Worm (Caenorhabditis elegans) whole organism, young adult: ENCODE measurements around the gene ttr-29.

ENCODE experiments used
- B0261.1 ChIP-seq: sonication (generic microtip); optimal IDR thresholded peaks from 2 replicates; lab custom pipeline; 2016; ENCODE audit warnings: mild to moderate bottlenecking, missing genetic modification characterization, moderate library complexity, missing compliant biosample characterization
- F22D6.2 ChIP-seq: sonication (generic microtip); optimal IDR thresholded peaks from 2 replicates; lab custom pipeline; 2016; ENCODE audit warnings: mild to moderate bottlenecking, missing genetic modification characterization, missing compliant biosample characterization
- F57C9.4 ChIP-seq: sonication (generic microtip); optimal IDR thresholded peaks from 2 replicates; lab custom pipeline; 2017; ENCODE audit warnings: mild to moderate bottlenecking, missing genetic modification characterization, missing compliant biosample characterization
- K11D2.4 ChIP-seq: fragments of 200-800 bp; sonication (Bioruptor generic); IDR thresholded peaks from 2 replicates; pipeline ENCODE4 v1.3.6; 2022; ENCODE audit warnings: missing genetic modification reagents, missing genetic modification characterization, missing compliant biosample characterization
- Y53F4B.3 ChIP-seq: fragments of 200-800 bp; sonication (Bioruptor generic); IDR thresholded peaks from 2 replicates; pipeline ENCODE4 v1.3.6; 2022; ENCODE audit warnings: missing genetic modification reagents, missing genetic modification characterization, missing compliant biosample characterization
- Y56A3A.18 ChIP-seq: fragments of 200-800 bp; sonication (Bioruptor generic); IDR thresholded peaks from 2 replicates; pipeline ENCODE4 v1.3.6; 2022; ENCODE audit warnings: missing genetic modification reagents, missing genetic modification characterization, missing compliant biosample characterization
- Y67H2A.10 ChIP-seq: fragments of 200-800 bp; sonication (Bioruptor generic); conservative IDR thresholded peaks from 2 replicates; pipeline ENCODE4 v1.3.6; 2022; ENCODE audit warnings: missing genetic modification reagents, missing genetic modification characterization, missing compliant biosample characterization
- Y95B8A.8 ChIP-seq: fragments of 200-800 bp; sonication (Bioruptor generic); IDR thresholded peaks from 2 replicates; pipeline ENCODE4 v1.3.6; 2022; ENCODE audit warnings: missing genetic modification reagents, missing genetic modification characterization, missing compliant biosample characterization
- ZK185.1 ChIP-seq: sonication (generic microtip); optimal IDR thresholded peaks from 2 replicates; lab custom pipeline; 2016; ENCODE audit warnings: mild to moderate bottlenecking, missing genetic modification characterization, missing compliant biosample characterization; ENCODE audit not compliant: poor library complexity, severe bottlenecking
- aptf-3 ChIP-seq: fragments of 200-800 bp; sonication (Bioruptor generic); IDR thresholded peaks from 2 replicates; pipeline ENCODE4 v1.3.6; 2022; ENCODE audit warnings: missing genetic modification characterization, missing compliant biosample characterization
- atf-7 ChIP-seq: sonication (generic microtip); optimal IDR thresholded peaks from 2 replicates; lab custom pipeline; 2017; ENCODE audit warnings: mild to moderate bottlenecking, missing genetic modification characterization, missing compliant biosample characterization
- athp-1 ChIP-seq: sonication (generic microtip); optimal IDR thresholded peaks from 2 replicates; lab custom pipeline; 2017; ENCODE audit warnings: mild to moderate bottlenecking, missing genetic modification characterization, missing compliant biosample characterization
- cebp-1 ChIP-seq, 2 experiments: fragments of 200-800 bp in 1 of 2; sonication (Bioruptor generic) in 1 of 2; sonication (generic microtip) in 1 of 2; IDR thresholded peaks in 1 of 2; optimal IDR thresholded peaks in 1 of 2; 2 replicates each; pipeline versions ENCODE4 v1.3.6 to Lab custom; 2017 to 2022; ENCODE audit warnings: missing compliant biosample characterization in 2 of 2, missing genetic modification characterization in 2 of 2, mild to moderate bottlenecking in 1 of 2, missing genetic modification reagents in 1 of 2, moderate library complexity in 1 of 2
- ceh-27 ChIP-seq: fragments of 200-800 bp; sonication (Bioruptor generic); optimal IDR thresholded peaks from 2 replicates; lab custom pipeline; 2018; ENCODE audit warnings: mild to moderate bottlenecking, missing genetic modification characterization, moderate library complexity, missing compliant biosample characterization
- chd-7 ChIP-seq: sonication (generic microtip); optimal IDR thresholded peaks from 2 replicates; lab custom pipeline; 2016; ENCODE audit warnings: mild to moderate bottlenecking, missing genetic modification characterization, moderate library complexity, missing compliant biosample characterization
- dpff-1 ChIP-seq: sonication (generic microtip); optimal IDR thresholded peaks from 2 replicates; lab custom pipeline; 2017; ENCODE audit warnings: mild to moderate bottlenecking, missing genetic modification characterization, missing compliant biosample characterization
- dpl-1 ChIP-seq: fragments of 150-350 bp; optimal IDR thresholded peaks from 2 replicates; lab custom pipeline; 2014; ENCODE audit warnings: missing biosample characterization, missing genetic modification reagents, missing genetic modification characterization
- ets-4 ChIP-seq: fragments of 200-800 bp; sonication (Bioruptor generic); optimal IDR thresholded peaks from 2 replicates; lab custom pipeline; 2018; ENCODE audit warnings: mild to moderate bottlenecking, missing genetic modification characterization, missing compliant biosample characterization
- gei-17 ChIP-seq: fragments of 200-800 bp; sonication (Bioruptor generic); optimal IDR thresholded peaks from 2 replicates; lab custom pipeline; 2018; ENCODE audit warnings: mild to moderate bottlenecking, missing genetic modification characterization, missing compliant biosample characterization
- hmg-1.2 ChIP-seq: fragments of 200-800 bp; sonication (Bioruptor generic); IDR thresholded peaks from 2 replicates; pipeline ENCODE4 v1.3.6; 2022; ENCODE audit warnings: missing genetic modification reagents, missing genetic modification characterization, missing compliant biosample characterization
- hmg-20 ChIP-seq: fragments of 200-800 bp; sonication (Bioruptor generic); IDR thresholded peaks from 2 replicates; pipeline ENCODE4 v1.3.6; 2022; ENCODE audit warnings: missing genetic modification reagents, missing genetic modification characterization, missing compliant biosample characterization
- let-607 ChIP-seq, 2 experiments: fragments of 200-800 bp in 1 of 2; sonication (Bioruptor generic) in 1 of 2; sonication (generic microtip) in 1 of 2; optimal IDR thresholded peaks; 2 replicates each; lab custom pipeline; 2016 to 2018; ENCODE audit warnings: mild to moderate bottlenecking in 2 of 2, missing compliant biosample characterization in 2 of 2, missing genetic modification characterization in 2 of 2, moderate library complexity in 2 of 2, missing genotype in 1 of 2
- lin-26 ChIP-seq: fragments of 200-800 bp; sonication (Bioruptor generic); IDR thresholded peaks from 2 replicates; pipeline ENCODE4 v1.3.6; 2022; ENCODE audit warnings: missing genetic modification reagents, missing genetic modification characterization, missing compliant biosample characterization
- lsl-1 ChIP-seq: fragments of 200-800 bp; sonication (Bioruptor generic); optimal IDR thresholded peaks from 2 replicates; lab custom pipeline; 2018; ENCODE audit warnings: mild to moderate bottlenecking, missing genetic modification characterization, moderate library complexity, missing compliant biosample characterization
- madf-8 ChIP-seq: fragments of 200-800 bp; sonication (Bioruptor generic); conservative IDR thresholded peaks from 2 replicates; pipeline ENCODE4 v1.3.6; 2022; ENCODE audit warnings: missing genetic modification reagents, missing genetic modification characterization, missing compliant biosample characterization
- mcd-1 ChIP-seq: fragments of 200-800 bp; sonication (Bioruptor generic); IDR thresholded peaks from 2 replicates; pipeline ENCODE4 v1.3.6; 2022; ENCODE audit warnings: missing genetic modification reagents, missing genetic modification characterization, missing compliant biosample characterization
- mes-4 ChIP-seq: sonication (generic microtip); optimal IDR thresholded peaks from 2 replicates; lab custom pipeline; 2016; ENCODE audit warnings: missing genotype, missing genetic modification characterization, missing compliant biosample characterization
- mxl-1 ChIP-seq: sonication (generic microtip); optimal IDR thresholded peaks from 2 replicates; lab custom pipeline; 2016; ENCODE audit warnings: missing genetic modification characterization, missing compliant biosample characterization
- nhr-80 ChIP-seq: sonication (generic microtip); optimal IDR thresholded peaks from 2 replicates; lab custom pipeline; 2016; ENCODE audit warnings: missing genetic modification characterization, missing compliant biosample characterization
- nhr-90 ChIP-seq: sonication (generic microtip); optimal IDR thresholded peaks from 2 replicates; lab custom pipeline; 2016; ENCODE audit warnings: missing genotype, mild to moderate bottlenecking, missing genetic modification characterization, missing compliant biosample characterization
- pbrm-1 ChIP-seq: fragments of 200-800 bp; sonication (Bioruptor generic); IDR thresholded peaks from 2 replicates; pipeline ENCODE4 v1.3.6; 2022; ENCODE audit warnings: missing genetic modification reagents, missing genetic modification characterization, missing compliant biosample characterization
- rcor-1 ChIP-seq: fragments of 200-800 bp; sonication (Bioruptor generic); IDR thresholded peaks from 2 replicates; pipeline ENCODE4 v1.3.6; 2022; ENCODE audit warnings: missing genetic modification reagents, missing genetic modification characterization, missing compliant biosample characterization
- repo-1 ChIP-seq: sonication (generic microtip); optimal IDR thresholded peaks from 2 replicates; lab custom pipeline; 2017; ENCODE audit warnings: mild to moderate bottlenecking, missing genetic modification characterization, missing compliant biosample characterization
- sea-2 ChIP-seq: fragments of 200-800 bp; sonication (Bioruptor generic); IDR thresholded peaks from 2 replicates; pipeline ENCODE4 v1.3.6; 2022; ENCODE audit warnings: missing genetic modification characterization, missing compliant biosample characterization
- snpc-1.3 ChIP-seq: sonication (generic microtip); optimal IDR thresholded peaks from 2 replicates; lab custom pipeline; 2017; ENCODE audit warnings: missing genetic modification characterization, mild to moderate bottlenecking, missing compliant biosample characterization, antibody characterized with exemption, moderate library complexity, missing genotype, missing genetic modification reagents; ENCODE audit not compliant: insufficient read depth
- snpc-3.4 ChIP-seq: sonication (generic microtip); optimal IDR thresholded peaks from 2 replicates; lab custom pipeline; 2017; ENCODE audit warnings: missing genetic modification characterization, mild to moderate bottlenecking, missing compliant biosample characterization, antibody characterized with exemption, moderate library complexity, missing genotype, missing genetic modification reagents
- tbp1 ChIP-seq: fragments of 200-800 bp; sonication (Bioruptor generic); optimal IDR thresholded peaks from 2 replicates; lab custom pipeline; 2018; ENCODE audit warnings: mild to moderate bottlenecking, missing genetic modification characterization, missing compliant biosample characterization
- tbx-9 ChIP-seq: sonication (generic microtip); optimal IDR thresholded peaks from 2 replicates; lab custom pipeline; 2016; ENCODE audit warnings: borderline replicate concordance, missing genetic modification characterization, inconsistent platforms, missing compliant biosample characterization
- xnd-1 ChIP-seq: sonication (generic microtip); optimal IDR thresholded peaks from 2 replicates; lab custom pipeline; 2016; ENCODE audit warnings: missing genotype, missing genetic modification reagents, missing genetic modification characterization, missing compliant biosample characterization
- ztf-25 ChIP-seq: fragments of 200-800 bp; sonication (Bioruptor generic); IDR thresholded peaks from 2 replicates; pipeline ENCODE4 v1.3.6; 2022; ENCODE audit warnings: missing genetic modification reagents, missing genetic modification characterization, missing compliant biosample characterization
- ztf-28 ChIP-seq: fragments of 200-800 bp; sonication (Bioruptor generic); IDR thresholded peaks from 2 replicates; pipeline ENCODE4 v1.3.6; 2022; ENCODE audit warnings: missing genetic modification reagents, missing genetic modification characterization, missing compliant biosample characterization

ttr-29 gene

ce11 chrV:12921680-12922079 lies 15.0 kb upstream of the ttr-29 start:
- no peak for TF ChIP-seq rcor-1 (GFP tag; lab: Robert Waterston, UW)
- TF ChIP-seq cebp-1 (GFP tag; IDR thresholded peaks at IDR 0.05; lab: Robert Waterston, UW) = peak; percentile 52; the same call in 1 of the 2 replicates
- TF ChIP-seq cebp-1 (tag; optimal IDR thresholded peaks at IDR 0.05; lab: Kevin White, UChicago) = peak; percentile 63
- TF ChIP-seq nhr-80 (tag; lab: Kevin White, UChicago) = peak; percentile 80

- TF ChIP-seq K11D2.4 (no peak), nhr-80 (tag; lab: Kevin White, UChicago) (peak; percentile 35), dpff-1 (no peak)
Measured at ce11 chrV:12919705-12920104, 13.1 kb upstream of the ttr-29 start, which contains the start of gene lipl-1. Gene lipl-1, plus strand, starts transcription at chrV:12919986.

- TF ChIP-seq B0261.1 (no peak), snpc-1.3 (tag; lab: Kevin White, UChicago) (no peak), repo-1 (tag; lab: Kevin White, UChicago) (no peak), ztf-28 (no peak), ZK185.1 (no peak), dpl-1 (GFP tag; lab: Kevin White, UChicago) (no peak), snpc-3.4 (tag; lab: Kevin White, UChicago) (no peak), madf-8 (GFP tag; lab: Robert Waterston, UW) (no peak), chd-7 (tag; lab: Kevin White, UChicago) (no peak), F57C9.4 (tag; lab: Kevin White, UChicago) (no peak), Y56A3A.18 (GFP tag; lab: Robert Waterston, UW) (no peak), nhr-80 (tag; lab: Kevin White, UChicago) (peak; percentile 56), gei-17 (GFP tag; lab: Kevin White, UChicago) (no peak), ets-4 (no peak), let-607 (tag; optimal IDR thresholded peaks at IDR 0.05; lab: Kevin White, UChicago) (peak in 1 of 2 experiments; percentile 21), tbp1 (GFP tag; lab: Kevin White, UChicago) (peak; percentile 14), athp-1 (tag; lab: Kevin White, UChicago) (no peak), F22D6.2 (tag; lab: Kevin White, UChicago) (no peak), Y67H2A.10 (GFP tag; lab: Robert Waterston, UW) (no peak), aptf-3 (GFP tag; lab: Robert Waterston, UW) (no peak), hmg-1.2 (GFP tag; lab: Robert Waterston, UW) (peak; percentile 20; the same call in 1 of the 2 replicates), mcd-1 (GFP tag; lab: Robert Waterston, UW) (no peak), lin-26 (no peak), tbx-9 (no peak), nhr-90 (tag; lab: Kevin White, UChicago) (no peak)
Measured at ce11 chrV:12909544-12910157, 3.0 kb upstream of the ttr-29 start, which contains the start of gene nid-1. Gene nid-1, plus strand, starts transcription at chrV:12910107.

ce11 chrV:12908614-12909013 lies 2.0 kb upstream of the ttr-29 start:
- TF ChIP-seq nhr-80 (tag; lab: Kevin White, UChicago) (peak; percentile 56), let-607 (tag; optimal IDR thresholded peaks at IDR 0.05; lab: Kevin White, UChicago) (peak in 1 of 2 experiments; percentile 37), Y95B8A.8 (GFP tag; lab: Robert Waterston, UW) (no peak)

- TF ChIP-seq ceh-27 = no peak
- no peak for TF ChIP-seq Y56A3A.18 (GFP tag; lab: Robert Waterston, UW)
- no peak for TF ChIP-seq gei-17 (GFP tag; lab: Kevin White, UChicago)
- no peak for TF ChIP-seq chd-7 (tag; lab: Kevin White, UChicago)
- TF ChIP-seq mxl-1 (tag; lab: Kevin White, UChicago) = no peak
- no peak for TF ChIP-seq Y53F4B.3 (GFP tag; lab: Robert Waterston, UW)
- TF ChIP-seq lsl-1 (GFP tag; lab: Kevin White, UChicago) = no peak
- TF ChIP-seq xnd-1 (tag; lab: Kevin White, UChicago) = no peak
- no peak for TF ChIP-seq atf-7 (tag; lab: Kevin White, UChicago)
- no peak for TF ChIP-seq sea-2 (GFP tag; lab: Robert Waterston, UW)
- TF ChIP-seq dpff-1 = no peak
- no peak for TF ChIP-seq pbrm-1 (GFP tag; lab: Robert Waterston, UW)
- TF ChIP-seq mes-4 (tag; lab: Kevin White, UChicago) = no peak
- TF ChIP-seq ztf-25 (GFP tag; lab: Robert Waterston, UW) = no peak
- no peak for TF ChIP-seq hmg-20 (GFP tag; lab: Robert Waterston, UW)
Measured at ce11 chrV:12907436-12907835, 804 bp upstream of the ttr-29 start.
